Fruit fly (Drosophila melanogaster) whole organism, embryonic: ENCODE results near the gene Atg5.

Source experiments
- B-H1 ChIP-seq: fragments of 200-800 bp; sonication (Bioruptor generic); IDR thresholded peaks from 3 replicates; pipeline ENCODE4 v1.3.6; 2022; ENCODE audit warnings: missing biosample characterization, missing genetic modification characterization
- CG10431 ChIP-seq: fragments of 200-800 bp; sonication (Bioruptor generic); optimal IDR thresholded peaks from 3 replicates; lab custom pipeline; 2018; ENCODE audit warnings: missing biosample characterization, mild to moderate bottlenecking, missing genetic modification characterization
- CG10543 ChIP-seq: fragments of 200-800 bp; sonication (Bioruptor generic); optimal IDR thresholded peaks from 3 replicates; lab custom pipeline; 2017; ENCODE audit warnings: missing biosample characterization, mild to moderate bottlenecking, missing genetic modification characterization, moderate library complexity
- CG11093 ChIP-seq: fragments of 200-800 bp; sonication (Bioruptor generic); IDR thresholded peaks from 3 replicates; pipeline ENCODE4 v1.3.6; 2022; ENCODE audit warnings: missing biosample characterization, missing genetic modification characterization
- CG11560 ChIP-seq: fragments of 200-800 bp; sonication (Bioruptor generic); IDR thresholded peaks from 3 replicates; pipeline ENCODE4 v1.3.6; 2022; ENCODE audit warnings: missing biosample characterization, missing genetic modification characterization
- CG13624 ChIP-seq: fragments of 200-800 bp; sonication (Bioruptor generic); optimal IDR thresholded peaks from 2 replicates; lab custom pipeline; 2016; ENCODE audit warnings: missing biosample characterization, missing genetic modification characterization
- CG13775 ChIP-seq: fragments of 200-800 bp; sonication (Bioruptor generic); optimal IDR thresholded peaks from 3 replicates; lab custom pipeline; 2017; ENCODE audit warnings: missing biosample characterization, mild to moderate bottlenecking, missing genetic modification characterization
- CG14860 ChIP-seq: fragments of 200-800 bp; sonication (Bioruptor generic); IDR thresholded peaks from 3 replicates; pipeline ENCODE4 v1.3.6; 2022; ENCODE audit warnings: missing biosample characterization, missing genetic modification characterization; ENCODE audit not compliant: partially characterized antibody
- CG15514 ChIP-seq: fragments of 200-800 bp; sonication (Bioruptor generic); optimal IDR thresholded peaks from 3 replicates; lab custom pipeline; 2017; ENCODE audit warnings: missing biosample characterization, missing genetic modification characterization, mild to moderate bottlenecking, moderate library complexity, missing genetic modification reagents
- CG17328 ChIP-seq: fragments of 200-800 bp; sonication (Bioruptor generic); IDR thresholded peaks from 2 replicates; pipeline ENCODE4 v1.3.6; 2022; ENCODE audit warnings: missing biosample characterization, missing genetic modification characterization
- CG17385 ChIP-seq: fragments of 200-800 bp; sonication (Bioruptor generic); optimal IDR thresholded peaks from 3 replicates; lab custom pipeline; 2018; ENCODE audit warnings: missing biosample characterization, mild to moderate bottlenecking, missing genetic modification characterization
- CG17568 ChIP-seq: fragments of 200-800 bp; sonication (Bioruptor generic); optimal IDR thresholded peaks from 2 replicates; lab custom pipeline; 2018; ENCODE audit warnings: missing biosample characterization, mild to moderate bottlenecking, missing genetic modification characterization, moderate library complexity
- CG18262 ChIP-seq: fragments of 200-800 bp; optimal IDR thresholded peaks from 3 replicates; lab custom pipeline; 2019; ENCODE audit warnings: missing biosample characterization, mild to moderate bottlenecking, missing genetic modification characterization, moderate library complexity
- CG18599 ChIP-seq: fragments of 200-800 bp; sonication (Bioruptor generic); optimal IDR thresholded peaks from 3 replicates; lab custom pipeline; 2017; ENCODE audit warnings: missing biosample characterization, missing genetic modification characterization, mild to moderate bottlenecking, moderate library complexity, missing genetic modification reagents
- CG2202 ChIP-seq: fragments of 200-800 bp; sonication (Bioruptor generic); optimal IDR thresholded peaks from 2 replicates; lab custom pipeline; 2018; ENCODE audit warnings: missing biosample characterization, mild to moderate bottlenecking, missing genetic modification characterization
- CG3065 ChIP-seq: fragments of 200-800 bp; sonication (Bioruptor generic); optimal IDR thresholded peaks from 2 replicates; lab custom pipeline; 2016; ENCODE audit warnings: missing biosample characterization, missing genetic modification characterization
- CG32772 ChIP-seq: fragments of 200-800 bp; sonication (Bioruptor generic); IDR thresholded peaks from 2 replicates; pipeline ENCODE4 v1.3.6; 2022; ENCODE audit warnings: missing biosample characterization, missing genetic modification characterization
- CG34224 ChIP-seq: fragments of 200-800 bp; sonication (Bioruptor generic); IDR thresholded peaks from 3 replicates; pipeline ENCODE4 v1.3.6; 2022; ENCODE audit warnings: missing biosample characterization, missing genetic modification characterization; ENCODE audit not compliant: partially characterized antibody
- CG3726 ChIP-seq: fragments of 200-800 bp; sonication (Bioruptor generic); IDR thresholded peaks from 3 replicates; pipeline ENCODE4, ENCODE4 v1.3.6; 2022; ENCODE audit warnings: missing biosample characterization, missing genetic modification characterization
- CG3838 ChIP-seq: fragments of 200-800 bp; sonication (Bioruptor generic); optimal IDR thresholded peaks from 3 replicates; lab custom pipeline; 2016; ENCODE audit warnings: missing biosample characterization, missing genetic modification characterization
- CG4282 ChIP-seq: fragments of 200-800 bp; sonication (Bioruptor generic); optimal IDR thresholded peaks from 2 replicates; lab custom pipeline; 2016; ENCODE audit warnings: missing biosample characterization, missing genetic modification characterization
- CG6654 ChIP-seq: fragments of 200-800 bp; sonication (Bioruptor generic); optimal IDR thresholded peaks from 2 replicates; lab custom pipeline; 2017; ENCODE audit warnings: missing biosample characterization, mild to moderate bottlenecking, missing genetic modification characterization
- CG6765 ChIP-seq: fragments of 200-800 bp; sonication (Bioruptor generic); optimal IDR thresholded peaks from 3 replicates; lab custom pipeline; 2017; ENCODE audit warnings: missing biosample characterization, mild to moderate bottlenecking, missing genetic modification characterization
- CG6854 ChIP-seq: fragments of 200-800 bp; sonication (Bioruptor generic); optimal IDR thresholded peaks from 3 replicates; lab custom pipeline; 2017; ENCODE audit warnings: missing biosample characterization, mild to moderate bottlenecking, missing genetic modification characterization
- CG7556 ChIP-seq: fragments of 200-800 bp; sonication (Bioruptor generic); optimal IDR thresholded peaks from 2 replicates; lab custom pipeline; 2017; ENCODE audit warnings: missing biosample characterization, mild to moderate bottlenecking, missing genetic modification characterization
- CG8290 ChIP-seq, 3 experiments: fragments of 200-800 bp; sonication (Bioruptor generic); optimal IDR thresholded peaks; 2 replicates each; lab custom pipeline; 2016 to 2019; ENCODE audit warnings: missing biosample characterization in 3 of 3, missing genetic modification characterization in 3 of 3, mild to moderate bottlenecking in 2 of 3, moderate library complexity in 1 of 3
- CG9727 ChIP-seq: fragments of 200-800 bp; sonication (Bioruptor generic); optimal IDR thresholded peaks from 3 replicates; lab custom pipeline; 2017; ENCODE audit warnings: missing biosample characterization, mild to moderate bottlenecking, missing genetic modification characterization
- D19B ChIP-seq: fragments of 200-800 bp; sonication (Bioruptor generic); optimal IDR thresholded peaks from 2 replicates; lab custom pipeline; 2017; ENCODE audit warnings: missing biosample characterization, mild to moderate bottlenecking, missing genetic modification characterization
- Dbx ChIP-seq: fragments of 200-800 bp; sonication (Bioruptor generic); IDR thresholded peaks from 3 replicates; pipeline ENCODE4 v1.3.6; 2022; ENCODE audit warnings: missing biosample characterization, missing genetic modification characterization
- Elba2 ChIP-seq: fragments of 200-800 bp; sonication (Bioruptor generic); optimal IDR thresholded peaks from 3 replicates; lab custom pipeline; 2016; ENCODE audit warnings: missing biosample characterization, missing genetic modification characterization
- HLH3B ChIP-seq: fragments of 200-800 bp; sonication (Bioruptor generic); IDR thresholded peaks from 2 replicates; pipeline ENCODE4 v1.3.6; 2022; ENCODE audit warnings: missing biosample characterization, missing genetic modification characterization
- Kr ChIP-seq: fragments of 200-800 bp; sonication (Bioruptor generic); optimal IDR thresholded peaks from 2 replicates; lab custom pipeline; 2017; ENCODE audit warnings: missing biosample characterization, mild to moderate bottlenecking, missing genetic modification characterization
- Max ChIP-seq: fragments of 200-800 bp; sonication (Bioruptor generic); optimal IDR thresholded peaks from 2 replicates; lab custom pipeline; 2016; ENCODE audit warnings: missing biosample characterization, mild to moderate bottlenecking, missing genetic modification characterization
- Mrtf ChIP-seq: fragments of 200-800 bp; sonication (Bioruptor generic); IDR thresholded peaks from 3 replicates; pipeline ENCODE4 v1.3.6; 2022; ENCODE audit warnings: missing biosample characterization, missing genetic modification characterization
- NK7.1 ChIP-seq: fragments of 200-800 bp; sonication (Bioruptor generic); optimal IDR thresholded peaks from 3 replicates; lab custom pipeline; 2016; ENCODE audit warnings: missing biosample characterization, missing genetic modification characterization
- Oli ChIP-seq: fragments of 200-800 bp; sonication (Bioruptor generic); optimal IDR thresholded peaks from 2 replicates; lab custom pipeline; 2018; ENCODE audit warnings: missing biosample characterization, mild to moderate bottlenecking, missing genetic modification characterization, moderate library complexity
- Spps ChIP-seq: fragments of 200-800 bp; sonication (Bioruptor generic); optimal IDR thresholded peaks from 2 replicates; lab custom pipeline; 2018; ENCODE audit warnings: missing biosample characterization, mild to moderate bottlenecking, missing genetic modification characterization
- btn ChIP-seq: fragments of 200-800 bp; sonication (Bioruptor generic); optimal IDR thresholded peaks from 2 replicates; lab custom pipeline; 2016; ENCODE audit warnings: missing biosample characterization, missing genetic modification characterization
- corto ChIP-seq: fragments of 200-800 bp; sonication (Bioruptor generic); optimal IDR thresholded peaks from 2 replicates; lab custom pipeline; 2016; ENCODE audit warnings: missing biosample characterization, mild to moderate bottlenecking, missing genetic modification characterization, moderate library complexity
- emc ChIP-seq: fragments of 200-800 bp; sonication (Bioruptor generic); optimal IDR thresholded peaks from 2 replicates; lab custom pipeline; 2016; ENCODE audit warnings: missing biosample characterization, missing genetic modification characterization
- gcm2 ChIP-seq: fragments of 200-800 bp; sonication (Bioruptor generic); optimal IDR thresholded peaks from 2 replicates; lab custom pipeline; 2016; ENCODE audit warnings: missing biosample characterization, missing genetic modification characterization
- her ChIP-seq: fragments of 200-800 bp; sonication (Bioruptor generic); optimal IDR thresholded peaks from 2 replicates; lab custom pipeline; 2016; ENCODE audit warnings: missing biosample characterization, missing genetic modification characterization
- inv ChIP-seq: fragments of 200-800 bp; sonication (Bioruptor generic); IDR thresholded peaks from 2 replicates; pipeline ENCODE4 v1.3.6; 2022; ENCODE audit warnings: missing biosample characterization, missing genetic modification characterization; ENCODE audit not compliant: partially characterized antibody
- jumu ChIP-seq: fragments of 200-800 bp; sonication (Bioruptor generic); optimal IDR thresholded peaks from 3 replicates; lab custom pipeline; 2016; ENCODE audit warnings: missing biosample characterization, missing genetic modification characterization
- lmd ChIP-seq: fragments of 200-800 bp; sonication (Bioruptor generic); IDR thresholded peaks from 2 replicates; pipeline ENCODE4 v1.3.6; 2022; ENCODE audit warnings: missing biosample characterization, missing genetic modification characterization
- nerfin-1 ChIP-seq: fragments of 200-800 bp; sonication (Bioruptor generic); optimal IDR thresholded peaks from 3 replicates; lab custom pipeline; 2019; ENCODE audit warnings: missing biosample characterization, mild to moderate bottlenecking, missing genetic modification characterization, moderate library complexity
- nmo ChIP-seq: fragments of 200-800 bp; sonication (Bioruptor generic); optimal IDR thresholded peaks from 2 replicates; lab custom pipeline; 2018; ENCODE audit warnings: missing biosample characterization, mild to moderate bottlenecking, missing genetic modification characterization, moderate library complexity
- pum ChIP-seq: fragments of 200-800 bp; sonication (Bioruptor generic); optimal IDR thresholded peaks from 2 replicates; lab custom pipeline; 2016; ENCODE audit warnings: missing biosample characterization, missing genetic modification characterization
- shn ChIP-seq: fragments of 200-800 bp; sonication (Bioruptor generic); optimal IDR thresholded peaks from 3 replicates; lab custom pipeline; 2016; ENCODE audit warnings: missing biosample characterization, missing genetic modification characterization

Atg5 gene

dm6 chrX:7291850-7292499 lies 31.6 kb downstream of the Atg5 start (continued):
- TF ChIP-seq CG3726 (0 out of 3 replicates have a peak, but pooled peaks have one; percentile 50), CG2202 (tag; lab: Kevin White, UChicago) (peak; percentile 78), Elba2 (GFP tag; lab: Kevin White, UChicago) (peak; percentile 60), shn (GFP tag; lab: Kevin White, UChicago) (peak; percentile 26), Oli (tag; lab: Kevin White, UChicago) (peak; percentile 80), Max (GFP tag; lab: Kevin White, UChicago) (peak; percentile 78), CG18599 (GFP tag; lab: Kevin White, UChicago) (peak; percentile 48), CG11093 (0 out of 3 replicates have a peak, but pooled peaks have one; percentile 47), corto (no peak), CG7556 (peak; percentile 80), nmo (GFP tag; lab: Kevin White, UChicago) (peak; percentile 89), CG6765 (GFP tag; lab: Kevin White, UChicago) (no peak), jumu (peak; percentile 4), nerfin-1 (peak; percentile 83), lmd (GFP tag; lab: Robert Waterston, UW) (peak; percentile 63), CG17328 (peak; percentile 85), D19B (no peak), emc (GFP tag; lab: Kevin White, UChicago) (no peak), pum (GFP tag; lab: Kevin White, UChicago) (peak; percentile 36), CG34224 (GFP tag; lab: Robert Waterston, UW) (no peak), CG14860 (GFP tag; lab: Robert Waterston, UW) (no peak), CG6854 (GFP tag; lab: Kevin White, UChicago) (no peak), CG9727 (GFP tag; lab: Kevin White, UChicago) (peak; percentile 94), CG3065 (GFP tag; lab: Kevin White, UChicago) (peak; percentile 50), CG11560 (tag; lab: Robert Waterston, UW) (0 out of 3 replicates have a peak, but pooled peaks have one; percentile 34), B-H1 (GFP tag; lab: Robert Waterston, UW) (no peak; the same call in 2 of the 3 replicates), CG13624 (GFP tag; lab: Kevin White, UChicago) (peak; percentile 32), NK7.1 (GFP tag; lab: Kevin White, UChicago) (peak; percentile 56), inv (GFP tag; lab: Robert Waterston, UW) (no peak), CG8290 (GFP tag; optimal IDR thresholded peaks at IDR 0.05; lab: Kevin White, UChicago) (peak; percentile 62), CG8290 (tag; optimal IDR thresholded peaks at IDR 0.05; lab: Kevin White, UChicago) (peak in 1 of 2 experiments; percentile 48), CG13775 (GFP tag; lab: Kevin White, UChicago) (peak; percentile 77), CG18262 (peak; percentile 88), CG10431 (peak; percentile 62), gcm2 (peak; percentile 50), CG4282 (GFP tag; lab: Kevin White, UChicago) (no peak), her (GFP tag; lab: Kevin White, UChicago) (no peak), Mrtf (GFP tag; lab: Robert Waterston, UW) (peak; percentile 48; the same call in 1 of the 3 replicates), HLH3B (GFP tag; lab: Robert Waterston, UW) (peak; percentile 77), btn (GFP tag; lab: Kevin White, UChicago) (no peak), Dbx (GFP tag; lab: Robert Waterston, UW) (no peak), CG3838 (GFP tag; lab: Kevin White, UChicago) (no peak), CG15514 (GFP tag; lab: Kevin White, UChicago) (no peak), CG17568 (GFP tag; lab: Kevin White, UChicago) (peak; percentile 58), Kr (GFP tag; lab: Kevin White, UChicago) (peak; percentile 25), Spps (tag; lab: Kevin White, UChicago) (peak; percentile 80), CG32772 (GFP tag; lab: Robert Waterston, UW) (no peak; the same call in 1 of the 2 replicates), CG6654 (GFP tag; lab: Kevin White, UChicago) (peak; percentile 48), CG10543 (GFP tag; lab: Kevin White, UChicago) (peak; percentile 8), CG17385 (GFP tag; lab: Kevin White, UChicago) (peak; percentile 75)
